Worm (Caenorhabditis elegans) whole organism, dauer: ENCODE measurements around the gene sorf-2.

Experiments
- unc-62 ChIP-seq: sonication (generic microtip); optimal IDR thresholded peaks from 2 replicates; lab custom pipeline; 2017; ENCODE audit warnings: missing biosample characterization, missing genetic modification reagents, missing genetic modification characterization

The sorf-2 gene

ce11 chrIII:5380554-5380953 is 54.1 kb downstream of the sorf-2 start:
- no peak for TF ChIP-seq unc-62 (GFP tag; lab: Kevin White, UChicago)

- no peak for TF ChIP-seq unc-62 (GFP tag; lab: Kevin White, UChicago)
Measured at ce11 chrIII:5382073-5382472, 55.6 kb downstream of the sorf-2 start, which contains the start of gene Y32H12A.6. Gene Y32H12A.6 (minus strand): TSS chrIII:5382173.
